Worm (Caenorhabditis elegans): ENCODE measurements around the gene C05D9.4.

ce11 chrX:1081927-1082326 is 25.9 kb upstream of the C05D9.4 start:
- TF ChIP-seq dao-5 (tag; optimal IDR thresholded peaks at IDR 0.05) (no peak), him-1 (tag; optimal IDR thresholded peaks at IDR 0.05) (no peak)
